Worm (Caenorhabditis elegans) whole organism, L1 larva: Measurements from ENCODE around the gene R08E3.1.

Source experiments
- F16B12.6 ChIP-seq: fragments of 150-350 bp; optimal IDR thresholded peaks from 2 replicates; lab custom pipeline; 2014; ENCODE audit warnings: missing biosample characterization, missing genetic modification characterization
- aha-1 ChIP-seq: fragments of 150-350 bp; optimal IDR thresholded peaks from 2 replicates; lab custom pipeline; 2014; ENCODE audit warnings: missing biosample characterization, missing genetic modification characterization
- alr-1 ChIP-seq: fragments of 200-800 bp; sonication (Bioruptor generic); optimal IDR thresholded peaks from 2 replicates; lab custom pipeline; 2018; ENCODE audit warnings: borderline replicate concordance, mild to moderate bottlenecking, missing genetic modification characterization, missing compliant biosample characterization
- ama-1 ChIP-seq: fragments of 150-350 bp; optimal IDR thresholded peaks from 2 replicates; lab custom pipeline; 2014
- blmp-1 ChIP-seq: fragments of 150-350 bp; optimal IDR thresholded peaks from 2 replicates; lab custom pipeline; 2014; ENCODE audit warnings: missing biosample characterization, missing genetic modification characterization
- ceh-63 ChIP-seq: fragments of 200-800 bp; sonication (Bioruptor generic); optimal IDR thresholded peaks from 2 replicates; lab custom pipeline; 2018; ENCODE audit warnings: mild to moderate bottlenecking, missing genetic modification characterization, missing compliant biosample characterization
- ceh-82 ChIP-seq, 3 experiments: fragments of 150-350 bp in 1 of 3; sonication (generic microtip) in 2 of 3; optimal IDR thresholded peaks; 2 replicates each; lab custom pipeline; 2014 to 2017; ENCODE audit warnings: missing biosample characterization in 3 of 3, missing genetic modification characterization in 3 of 3
- ceh-88 ChIP-seq: fragments of 200-800 bp; sonication (Bioruptor generic); IDR thresholded peaks from 2 replicates; pipeline ENCODE4 v1.3.6; 2022; ENCODE audit warnings: missing genetic modification characterization, missing compliant biosample characterization
- dpl-1 ChIP-seq, 3 experiments: fragments of 150-350 bp in 2 of 3; sonication (generic microtip) in 1 of 3; optimal IDR thresholded peaks; 2 replicates each; lab custom pipeline; 2014 to 2017; ENCODE audit warnings: missing biosample characterization in 3 of 3, missing genetic modification characterization in 3 of 3, missing genetic modification reagents in 3 of 3
- dsc-1 ChIP-seq: sonication (generic microtip); optimal IDR thresholded peaks from 2 replicates; lab custom pipeline; 2016; ENCODE audit warnings: mild to moderate bottlenecking, missing genetic modification characterization, missing compliant biosample characterization
- efl-1 ChIP-seq, 4 experiments: fragments of 150-350 bp; optimal IDR thresholded peaks in 3 of 4; peaks in 1 of 4; 1 replicate in 1 of 4; 2 replicates in 3 of 4; lab custom pipeline; 2014; ENCODE audit warnings: missing biosample characterization in 2 of 4, missing genetic modification characterization in 2 of 4, missing genetic modification reagents in 2 of 4
- efl-3 ChIP-seq: fragments of 200-800 bp; sonication (Bioruptor generic); optimal IDR thresholded peaks from 2 replicates; lab custom pipeline; 2018; ENCODE audit warnings: mild to moderate bottlenecking, missing genetic modification characterization, missing compliant biosample characterization
- elt-2 ChIP-seq: sonication (generic microtip); optimal IDR thresholded peaks from 2 replicates; lab custom pipeline; 2016; ENCODE audit warnings: missing genetic modification characterization, mild to moderate bottlenecking, inconsistent platforms, missing compliant biosample characterization, missing genetic modification reagents
- elt-3 ChIP-seq, 6 experiments: fragments of 150-350 bp in 1 of 6; sonication (generic microtip); optimal IDR thresholded peaks; 2 replicates each; lab custom pipeline; 2017 to 2018; ENCODE audit warnings: missing biosample characterization in 6 of 6, missing genetic modification characterization in 6 of 6, inconsistent platforms in 1 of 6
- fkh-10 ChIP-seq: sonication (generic microtip); optimal IDR thresholded peaks from 2 replicates; lab custom pipeline; 2017; ENCODE audit warnings: missing biosample characterization, missing genetic modification reagents, missing genetic modification characterization
- fkh-8 ChIP-seq: sonication (generic microtip); optimal IDR thresholded peaks from 2 replicates; lab custom pipeline; 2016; ENCODE audit warnings: mild to moderate bottlenecking, missing genetic modification characterization, missing compliant biosample characterization
- hlh-17 ChIP-seq: fragments of 200-800 bp; sonication (Bioruptor generic); optimal IDR thresholded peaks from 2 replicates; lab custom pipeline; 2018; ENCODE audit warnings: missing genetic modification characterization, mild to moderate bottlenecking, missing compliant biosample characterization, moderate library complexity, borderline replicate concordance
- irx-1 ChIP-seq: sonication (generic microtip); optimal IDR thresholded peaks from 2 replicates; lab custom pipeline; 2016; ENCODE audit warnings: missing genetic modification characterization, missing compliant biosample characterization
- jun-1 ChIP-seq: fragments of 150-350 bp; optimal IDR thresholded peaks from 2 replicates; lab custom pipeline; 2014; ENCODE audit warnings: missing biosample characterization, missing genetic modification reagents, missing genetic modification characterization
- lin-13 ChIP-seq: fragments of 150-350 bp; optimal IDR thresholded peaks from 2 replicates; lab custom pipeline; 2014; ENCODE audit warnings: missing biosample characterization, missing genetic modification reagents, missing genetic modification characterization
- lin-14 ChIP-seq: fragments of 200-800 bp; sonication (Bioruptor generic); optimal IDR thresholded peaks from 2 replicates; lab custom pipeline; 2018; ENCODE audit warnings: mild to moderate bottlenecking, missing genetic modification characterization, moderate library complexity, missing compliant biosample characterization
- lin-35 ChIP-seq, 2 experiments: fragments of 150-350 bp; optimal IDR thresholded peaks; 2 replicates each; lab custom pipeline; 2014; ENCODE audit warnings: missing biosample characterization in 2 of 2, missing genetic modification characterization in 2 of 2, missing genetic modification reagents in 2 of 2
- lsy-2 ChIP-seq, 2 experiments: fragments of 150-350 bp; optimal IDR thresholded peaks; 2 replicates each; lab custom pipeline; 2014; ENCODE audit warnings: missing biosample characterization in 2 of 2, missing genetic modification characterization in 2 of 2
- mdl-1 ChIP-seq, 2 experiments: fragments of 150-350 bp; optimal IDR thresholded peaks; 2 replicates each; lab custom pipeline; 2014 to 2017; ENCODE audit warnings: missing biosample characterization in 2 of 2, missing genetic modification characterization in 2 of 2, inconsistent platforms in 1 of 2
- mef-2 ChIP-seq: fragments of 150-350 bp; optimal IDR thresholded peaks from 2 replicates; lab custom pipeline; 2014; ENCODE audit warnings: missing biosample characterization, missing genetic modification characterization
- nhr-19 ChIP-seq: fragments of 200-800 bp; sonication (Bioruptor generic); conservative IDR thresholded peaks from 2 replicates; pipeline ENCODE4 v1.3.6; 2022; ENCODE audit warnings: missing genetic modification characterization, missing compliant biosample characterization
- nhr-20 ChIP-seq: sonication (generic microtip); optimal IDR thresholded peaks from 2 replicates; lab custom pipeline; 2016; ENCODE audit warnings: mild to moderate bottlenecking, missing genetic modification characterization, missing compliant biosample characterization
- nhr-237 ChIP-seq: fragments of 150-350 bp; optimal IDR thresholded peaks from 2 replicates; lab custom pipeline; 2014; ENCODE audit warnings: missing biosample characterization, missing genetic modification characterization
- nhr-28 ChIP-seq: fragments of 150-350 bp; optimal IDR thresholded peaks from 2 replicates; lab custom pipeline; 2014; ENCODE audit warnings: missing biosample characterization, missing genetic modification characterization
- nhr-71 ChIP-seq: sonication (generic microtip); optimal IDR thresholded peaks from 2 replicates; lab custom pipeline; 2016; ENCODE audit warnings: mild to moderate bottlenecking, missing genetic modification characterization, moderate library complexity, missing compliant biosample characterization
- nhr-76 ChIP-seq: sonication (generic microtip); optimal IDR thresholded peaks from 2 replicates; lab custom pipeline; 2017; ENCODE audit warnings: missing biosample characterization, missing genetic modification characterization
- nhr-77 ChIP-seq: fragments of 150-350 bp; optimal IDR thresholded peaks from 2 replicates; lab custom pipeline; 2014; ENCODE audit warnings: missing biosample characterization, missing genetic modification characterization
- nhr-84 ChIP-seq: sonication (generic microtip); optimal IDR thresholded peaks from 2 replicates; lab custom pipeline; 2017; ENCODE audit warnings: missing biosample characterization, missing genetic modification characterization
- nhr-90 ChIP-seq: sonication (generic microtip); optimal IDR thresholded peaks from 2 replicates; lab custom pipeline; 2016; ENCODE audit warnings: mild to moderate bottlenecking, missing genetic modification characterization, missing compliant biosample characterization; ENCODE audit not compliant: poor library complexity
- pax-3 ChIP-seq: fragments of 200-800 bp; sonication (Bioruptor generic); optimal IDR thresholded peaks from 2 replicates; lab custom pipeline; 2018; ENCODE audit warnings: mild to moderate bottlenecking, missing genetic modification characterization, moderate library complexity, missing compliant biosample characterization
- pqm-1 ChIP-seq: sonication (generic microtip); optimal IDR thresholded peaks from 3 replicates; lab custom pipeline; 2017; ENCODE audit warnings: missing biosample characterization, missing genetic modification characterization
- skn-1 ChIP-seq: fragments of 150-350 bp; optimal IDR thresholded peaks from 2 replicates; lab custom pipeline; 2014; ENCODE audit warnings: missing biosample characterization, missing genetic modification characterization
- snpc-4 ChIP-seq: fragments of 150-350 bp; optimal IDR thresholded peaks from 2 replicates; lab custom pipeline; 2014; ENCODE audit warnings: missing biosample characterization, missing genetic modification characterization
- swsn-7 ChIP-seq: sonication (generic microtip); optimal IDR thresholded peaks from 2 replicates; lab custom pipeline; 2016; ENCODE audit warnings: missing genetic modification characterization, missing compliant biosample characterization
- tlp-1 ChIP-seq: fragments of 150-350 bp; optimal IDR thresholded peaks from 2 replicates; lab custom pipeline; 2014; ENCODE audit warnings: missing biosample characterization, missing genetic modification characterization
- zag-1 ChIP-seq: fragments of 150-350 bp; optimal IDR thresholded peaks from 2 replicates; lab custom pipeline; 2014; ENCODE audit warnings: missing biosample characterization, missing genetic modification characterization
- zip-4 ChIP-seq: fragments of 200-800 bp; sonication (Bioruptor generic); optimal IDR thresholded peaks from 2 replicates; lab custom pipeline; 2018; ENCODE audit warnings: mild to moderate bottlenecking, missing genetic modification characterization, moderate library complexity, missing compliant biosample characterization
- ztf-11 ChIP-seq, 2 experiments: sonication (generic microtip); optimal IDR thresholded peaks; 2 replicates each; lab custom pipeline; 2016 to 2017; ENCODE audit warnings: missing genetic modification characterization in 2 of 2, missing biosample characterization in 1 of 2, missing compliant biosample characterization in 1 of 2

R08E3.1 gene

ce11 chrX:4790614-4791013 is 31.8 kb upstream of the R08E3.1 start:
- no peak for TF ChIP-seq skn-1 (tag; lab: Kevin White, UChicago)
- TF ChIP-seq efl-3 (GFP tag; lab: Kevin White, UChicago), result no peak
- TF ChIP-seq zip-4 (GFP tag; lab: Kevin White, UChicago), result no peak
- TF ChIP-seq F16B12.6 (tag; lab: Kevin White, UChicago), result no peak
- TF ChIP-seq nhr-84 (tag; lab: Kevin White, UChicago), result no peak
- TF ChIP-seq nhr-90 (tag; lab: Kevin White, UChicago), result no peak
- TF ChIP-seq snpc-4 (tag; lab: Kevin White, UChicago), result no peak
- TF ChIP-seq nhr-237, result no peak
- TF ChIP-seq nhr-77 (tag; lab: Kevin White, UChicago), result no peak
- TF ChIP-seq lin-35 (GFP tag; optimal IDR thresholded peaks at IDR 0.05; lab: Kevin White, UChicago), result no peak
- no peak for TF ChIP-seq nhr-28 (tag; lab: Kevin White, UChicago)
- TF ChIP-seq, all 84 proteins: peak for 0

DNA sequence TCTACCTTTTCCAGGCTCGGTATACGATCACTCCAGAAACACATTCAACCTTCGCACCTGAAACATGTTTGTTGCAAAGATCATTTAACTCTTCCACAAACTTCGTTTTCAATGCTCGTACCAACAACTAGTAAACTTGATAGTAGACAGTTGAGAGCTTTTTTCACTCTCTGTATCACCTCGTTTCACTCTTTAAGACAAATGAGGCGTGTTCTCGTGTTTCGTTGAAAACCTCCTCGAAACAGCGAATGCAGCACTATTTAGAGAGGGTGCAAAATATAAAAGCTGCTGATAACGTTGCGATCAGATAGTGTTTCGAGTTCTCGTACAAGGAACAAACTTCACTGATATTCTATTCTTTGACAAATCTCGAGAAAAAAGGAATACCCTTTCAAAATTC is 29.5 kb upstream of the R08E3.1 start, which contains the start of gene F43C9.1:
Gene F43C9.1, plus strand, starts transcription at position 301 of the 400 bp plus-strand sequence.
- TF ChIP-seq nhr-20 (tag; lab: Kevin White, UChicago), result no peak
- no peak for TF ChIP-seq pax-3 (tag; lab: Kevin White, UChicago)

DNA sequence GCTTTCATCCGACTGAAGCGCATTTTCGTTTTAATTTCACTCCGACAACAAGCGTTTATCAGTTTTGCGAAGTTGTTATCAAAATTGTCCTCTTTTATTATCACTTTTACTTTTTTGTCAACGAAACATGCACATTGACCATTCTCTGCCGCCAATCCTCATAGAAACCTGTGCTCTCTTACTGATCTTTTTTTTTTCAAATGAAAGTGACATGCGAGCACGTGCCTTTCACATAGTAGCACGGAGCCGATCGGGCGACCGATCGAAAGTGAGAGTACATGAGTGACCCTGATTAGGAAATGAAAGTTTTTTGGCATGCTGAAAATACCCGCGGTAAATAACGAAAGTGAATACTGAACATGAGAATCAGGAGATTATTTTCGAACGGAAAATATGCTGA is 28.4 kb upstream of the R08E3.1 start:
- TF ChIP-seq swsn-7 (tag; lab: Kevin White, UChicago), result no peak
- peak in 1 of 2 experiments; percentile 19 for TF ChIP-seq lsy-2 (tag; optimal IDR thresholded peaks at IDR 0.05; lab: Kevin White, UChicago)
- TF ChIP-seq irx-1, result no peak
- peak; percentile 17 for TF ChIP-seq nhr-20 (tag; lab: Kevin White, UChicago)
- no peak for TF ChIP-seq hlh-17 (GFP tag; lab: Kevin White, UChicago)
- TF ChIP-seq elt-2 (tag; lab: Kevin White, UChicago), result peak; percentile 99
- no peak for TF ChIP-seq aha-1
- peak; percentile 20 for TF ChIP-seq pax-3 (tag; lab: Kevin White, UChicago)
- TF ChIP-seq alr-1 (tag; lab: Kevin White, UChicago), result no peak
- TF ChIP-seq jun-1, result peak; percentile 28
- no peak for TF ChIP-seq ceh-88 (GFP tag; lab: Robert Waterston, UW)
- TF ChIP-seq lin-14 (GFP tag; lab: Kevin White, UChicago), result peak; percentile 18
- peak; percentile 77 for TF ChIP-seq pqm-1
- no peak for TF ChIP-seq mef-2 (tag; lab: Kevin White, UChicago)
- no peak for TF ChIP-seq ama-1
- peak in 1 of 2 experiments; percentile 56 for TF ChIP-seq lin-35 (GFP tag; optimal IDR thresholded peaks at IDR 0.05; lab: Kevin White, UChicago)
- TF ChIP-seq nhr-71 (tag; lab: Kevin White, UChicago), result peak; percentile 57
- peak in 1 of 2 experiments; percentile 27 for TF ChIP-seq mdl-1 (tag; optimal IDR thresholded peaks at IDR 0.05; lab: Kevin White, UChicago)
- peak; percentile 36 for TF ChIP-seq nhr-90 (tag; lab: Kevin White, UChicago)
- TF ChIP-seq efl-1 (optimal IDR thresholded peaks at IDR 0.05; lab: Kevin White, UChicago), result no peak
- peak in 1 of 2 experiments; percentile 33 for TF ChIP-seq efl-1 (GFP tag; optimal IDR thresholded peaks at IDR 0.05 in 1 of 2; lab: Kevin White, UChicago)
- peak; percentile 80 for TF ChIP-seq blmp-1 (tag; lab: Kevin White, UChicago)

ce11 chrX:4795329-4795728 is 27.1 kb upstream of the R08E3.1 start:
- peak; percentile 33 for TF ChIP-seq nhr-20 (tag; lab: Kevin White, UChicago)
- no peak for TF ChIP-seq irx-1
- no peak for TF ChIP-seq lin-13 (GFP tag; lab: Kevin White, UChicago)
- TF ChIP-seq ztf-11 (tag; optimal IDR thresholded peaks at IDR 0.05; lab: Kevin White, UChicago), result no peak
- peak; percentile 96 for TF ChIP-seq blmp-1 (tag; lab: Kevin White, UChicago)
- TF ChIP-seq dpl-1 (GFP tag; optimal IDR thresholded peaks at IDR 0.05; lab: Kevin White, UChicago), result no peak
- no peak for TF ChIP-seq aha-1
- TF ChIP-seq zag-1 (tag; lab: Kevin White, UChicago), result no peak
- no peak for TF ChIP-seq efl-3 (GFP tag; lab: Kevin White, UChicago)
- peak in 1 of 6 experiments; percentile 36 for TF ChIP-seq elt-3 (tag; optimal IDR thresholded peaks at IDR 0.05; lab: Kevin White, UChicago)
- TF ChIP-seq nhr-71 (tag; lab: Kevin White, UChicago), result peak; percentile 48
- TF ChIP-seq hlh-17 (GFP tag; lab: Kevin White, UChicago), result no peak
- no peak for TF ChIP-seq nhr-77 (tag; lab: Kevin White, UChicago)
- no peak for TF ChIP-seq fkh-10 (GFP tag; lab: Kevin White, UChicago)
- TF ChIP-seq elt-2 (tag; lab: Kevin White, UChicago), result peak; percentile 98
- TF ChIP-seq ceh-82 (tag; optimal IDR thresholded peaks at IDR 0.05; lab: Kevin White, UChicago), result no peak
- TF ChIP-seq nhr-76 (tag; lab: Kevin White, UChicago), result no peak
- peak; percentile 47 for TF ChIP-seq tlp-1 (tag; lab: Kevin White, UChicago)
- TF ChIP-seq fkh-8 (tag; lab: Kevin White, UChicago), result no peak
- peak in 1 of 2 experiments; percentile 63 for TF ChIP-seq lin-35 (GFP tag; optimal IDR thresholded peaks at IDR 0.05; lab: Kevin White, UChicago)
- no peak for TF ChIP-seq dsc-1 (tag; lab: Kevin White, UChicago)
- TF ChIP-seq nhr-237, result no peak
- TF ChIP-seq nhr-19, result no peak; the same call in 1 of the 2 replicates
- TF ChIP-seq lin-14 (GFP tag; lab: Kevin White, UChicago), result peak; percentile 51
- no peak for TF ChIP-seq ama-1
- TF ChIP-seq ceh-63 (GFP tag; lab: Kevin White, UChicago), result no peak
